Worm (Caenorhabditis elegans): ENCODE data around the gene flp-7.

ce11 chrX:5919097-5919496 lies 33.4 kb downstream of the flp-7 start, which contains the start of gene capa-1:
- TF ChIP-seq ceh-13 (GFP tag; optimal IDR thresholded peaks at IDR 0.05), result no peak
- no peak for TF ChIP-seq hnd-1 (tag; optimal IDR thresholded peaks at IDR 0.05)
- no peak for TF ChIP-seq ets-7 (tag; optimal IDR thresholded peaks at IDR 0.05)
- no peak for TF ChIP-seq sea-1 (GFP tag; conservative IDR thresholded peaks at IDR 0.05)
- TF ChIP-seq pes-1 (GFP tag; IDR thresholded peaks at IDR 0.05), result no peak

All from whole organism, early embryonic.